Worm (Caenorhabditis elegans): ENCODE data around the gene oig-3.

oig-3 gene

DNA sequence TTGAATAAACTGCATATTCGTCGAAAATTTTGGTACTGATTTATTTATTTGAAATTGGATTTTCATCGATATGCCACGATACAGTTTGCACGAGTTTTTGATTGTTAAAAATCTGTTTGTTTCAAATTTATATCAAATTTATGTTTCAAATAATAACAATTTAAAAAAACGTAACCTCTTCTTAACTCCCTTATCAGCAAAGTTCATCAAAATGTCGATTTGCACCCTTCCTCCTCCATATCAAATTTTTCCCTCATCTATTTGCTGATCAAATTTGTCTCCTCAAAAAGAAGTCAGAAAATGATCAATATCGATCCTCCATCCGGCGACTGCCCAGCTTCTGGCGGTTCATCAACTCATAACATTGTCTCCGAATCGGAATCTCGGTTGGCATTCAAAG lies 18.4 kb upstream of the oig-3 start, which contains the start of gene ssp-33 (continued):
- no peak for TF ChIP-seq ZK337.2 (GFP tag; IDR thresholded peaks at IDR 0.05)
- TF ChIP-seq lin-38 (GFP tag; IDR thresholded peaks at IDR 0.05), result no peak

- TF ChIP-seq aha-1 (tag) (peak; percentile 58), mdl-1 (tag; optimal IDR thresholded peaks at IDR 0.05) (no peak), egl-27 (tag; optimal IDR thresholded peaks at IDR 0.05) (no peak)
Measured at ce11 chrV:14712316-14712715, 17.1 kb upstream of the oig-3 start, which contains the start of gene R08A2.5. Gene R08A2.5, plus strand, starts transcription at chrV:14712616.

DNA sequence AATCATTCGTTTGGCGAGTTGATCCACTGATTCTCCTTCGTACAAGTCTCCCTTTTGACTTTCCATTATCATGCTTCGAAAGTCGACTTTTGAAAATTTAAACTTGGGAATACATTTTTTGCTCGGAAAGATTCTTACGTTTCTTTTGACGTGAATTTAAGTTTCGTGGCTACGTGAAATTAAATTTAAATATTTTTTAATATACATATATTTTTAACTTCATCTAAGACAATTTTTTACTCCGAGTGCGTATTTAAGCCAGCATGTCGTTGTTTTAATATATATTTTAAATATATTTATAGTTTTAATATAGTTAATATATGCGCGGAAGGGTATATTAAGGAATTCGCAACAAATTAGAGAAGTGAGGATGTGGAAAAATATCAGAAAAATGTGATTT lies 13.8 kb upstream of the oig-3 start, which contains the start of gene R08A2.2:
Gene R08A2.2, minus strand, starts transcription at position 101 of the 400 bp plus-strand sequence.
- TF ChIP-seq F37D6.2 (tag; optimal IDR thresholded peaks at IDR 0.05) (no peak), R02D3.7 (tag; optimal IDR thresholded peaks at IDR 0.05) (no peak), php-3 (GFP tag; IDR thresholded peaks at IDR 0.05) (no peak), spr-1 (tag; optimal IDR thresholded peaks at IDR 0.05) (no peak), tra-1 (GFP tag; IDR thresholded peaks at IDR 0.05) (no peak), nhr-10 (tag; optimal IDR thresholded peaks at IDR 0.05) (no peak), Y75B8A.6 (GFP tag; IDR thresholded peaks at IDR 0.05) (no peak), ama-1 (optimal IDR thresholded peaks at IDR 0.05) (no peak), nhr-48 (tag; optimal IDR thresholded peaks at IDR 0.05) (no peak), snpc-1.2 (GFP tag; IDR thresholded peaks at IDR 0.05) (no peak), zfp-2 (tag; optimal IDR thresholded peaks at IDR 0.05) (no peak), nhr-102 (tag; optimal IDR thresholded peaks at IDR 0.05) (no peak), nhr-237 (tag; optimal IDR thresholded peaks at IDR 0.05) (no peak)

- no peak for TF ChIP-seq hif-1 (tag; optimal IDR thresholded peaks at IDR 0.05)
- peak; percentile 32 for TF ChIP-seq dmd-6 (GFP tag; IDR thresholded peaks at IDR 0.05)
- peak; percentile 35 for TF ChIP-seq nhr-28 (tag; optimal IDR thresholded peaks at IDR 0.05)
Measured at ce11 chrV:14716114-14716513, 13.3 kb upstream of the oig-3 start, which contains the start of gene fbxa-147. Gene fbxa-147, plus strand, starts transcription at chrV:14716499.

DNA sequence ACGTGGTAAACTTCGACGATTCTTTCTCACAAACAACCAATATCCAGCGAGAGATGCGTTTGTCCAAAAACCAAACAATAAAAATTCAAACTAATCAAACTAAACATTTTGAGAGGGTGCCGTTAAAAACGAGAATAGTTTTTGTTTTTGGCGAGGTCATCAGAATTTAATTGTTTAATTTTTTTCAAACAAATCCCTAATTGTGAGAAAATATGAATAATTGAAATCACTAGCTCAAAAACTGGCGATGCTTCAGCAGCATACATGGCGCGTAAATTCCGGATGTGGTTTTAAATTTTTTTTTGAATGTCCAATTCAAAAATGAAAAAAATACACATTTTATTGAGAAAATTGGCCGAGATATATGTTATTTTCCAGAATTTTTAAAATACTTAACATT lies 10.0 kb upstream of the oig-3 start, which contains the start of gene R08A2.1:
Gene R08A2.1, minus strand, starts transcription at position 101 of the 400 bp plus-strand sequence.
- TF ChIP-seq lsy-2 (tag; optimal IDR thresholded peaks at IDR 0.05), result no peak

DNA sequence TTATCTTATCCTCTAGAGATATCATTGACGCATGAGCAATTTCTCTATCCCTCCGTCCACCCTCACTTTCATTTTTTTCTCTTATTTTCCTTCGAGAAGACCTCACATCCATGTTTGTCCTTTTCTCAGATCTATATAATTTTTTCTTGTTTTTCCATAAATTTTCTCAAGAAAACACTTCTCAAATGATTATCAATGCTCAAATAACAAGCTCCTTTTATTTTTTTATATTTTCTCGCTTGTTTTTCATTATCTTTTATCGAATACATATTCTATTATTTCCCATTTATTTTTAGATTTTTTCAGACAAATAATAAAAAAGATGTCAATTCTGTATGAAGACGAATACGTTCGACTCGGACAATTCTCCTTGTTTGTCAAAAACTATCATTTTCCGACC lies 6.4 kb upstream of the oig-3 start, which contains the start of gene R08A2.7:
Gene R08A2.7, plus strand, starts transcription at position 301 of the 400 bp plus-strand sequence.
- TF ChIP-seq unc-62 (GFP tag; optimal IDR thresholded peaks at IDR 0.05 in 1 of 2), result peak in 1 of 2 experiments; percentile 61
- no peak for TF ChIP-seq unc-62 (tag; optimal IDR thresholded peaks at IDR 0.05)
- no peak for TF ChIP-seq Y75B8A.6 (GFP tag; IDR thresholded peaks at IDR 0.05)
- no peak for TF ChIP-seq zip-11 (GFP tag; IDR thresholded peaks at IDR 0.05)

ce11 chrV:14725409-14725808 lies 4.0 kb upstream of the oig-3 start:
- TF ChIP-seq Y105C5A.15 (GFP tag; IDR thresholded peaks at IDR 0.05) (no peak), nhr-48 (tag; optimal IDR thresholded peaks at IDR 0.05) (peak; percentile 91), nhr-237 (tag; optimal IDR thresholded peaks at IDR 0.05) (no peak), tag-97 (GFP tag; IDR thresholded peaks at IDR 0.05) (no peak), ZK337.2 (GFP tag; IDR thresholded peaks at IDR 0.05) (no peak), attf-4 (tag; optimal IDR thresholded peaks at IDR 0.05) (no peak), mxl-3 (GFP tag; optimal IDR thresholded peaks at IDR 0.05) (peak; percentile 3), dmd-6 (GFP tag; IDR thresholded peaks at IDR 0.05) (peak; percentile 51), unc-130 (GFP tag; optimal IDR thresholded peaks at IDR 0.05) (no peak), nhr-28 (tag; optimal IDR thresholded peaks at IDR 0.05) (peak; percentile 59)

All from whole organism, L4 larva.